Fruit fly (Drosophila melanogaster) whole organism, embryonic: Measurements from ENCODE around the gene mRpL12.

ENCODE experiments used
- Adf1 ChIP-seq: fragments of 200-800 bp; sonication (Bioruptor generic); IDR thresholded peaks from 2 replicates; pipeline ENCODE4 v1.3.6; 2022; ENCODE audit warnings: missing biosample characterization, missing genetic modification characterization
- Awh ChIP-seq: fragments of 200-800 bp; sonication (Bioruptor generic); IDR thresholded peaks from 2 replicates; pipeline ENCODE4, ENCODE4 v1.3.6; 2022; ENCODE audit warnings: missing biosample characterization, missing genetic modification characterization
- B-H1 ChIP-seq: fragments of 200-800 bp; sonication (Bioruptor generic); IDR thresholded peaks from 3 replicates; pipeline ENCODE4 v1.3.6; 2022; ENCODE audit warnings: missing biosample characterization, missing genetic modification characterization
- BtbVII ChIP-seq: fragments of 200-800 bp; sonication (Bioruptor generic); optimal IDR thresholded peaks from 3 replicates; lab custom pipeline; 2017; ENCODE audit warnings: missing biosample characterization, mild to moderate bottlenecking, missing genetic modification characterization
- CG1024 ChIP-seq: fragments of 200-800 bp; sonication (Bioruptor generic); IDR thresholded peaks from 2 replicates; pipeline ENCODE4 v1.3.6; 2022; ENCODE audit warnings: missing biosample characterization, missing genetic modification characterization
- CG12071 ChIP-seq: fragments of 200-800 bp; sonication (Bioruptor generic); optimal IDR thresholded peaks from 3 replicates; lab custom pipeline; 2018; ENCODE audit warnings: missing biosample characterization, mild to moderate bottlenecking, missing genetic modification characterization
- CG12659 ChIP-seq: fragments of 200-800 bp; sonication (Bioruptor generic); optimal IDR thresholded peaks from 3 replicates; lab custom pipeline; 2017; ENCODE audit warnings: mild to moderate bottlenecking, missing biosample characterization, missing genetic modification reagents, missing genetic modification characterization
- CG12769 ChIP-seq: fragments of 200-800 bp; sonication (Bioruptor generic); optimal IDR thresholded peaks from 2 replicates; lab custom pipeline; 2019; ENCODE audit warnings: missing biosample characterization, mild to moderate bottlenecking, missing genetic modification characterization, moderate library complexity
- CG13287 ChIP-seq: fragments of 200-800 bp; sonication (Bioruptor generic); IDR thresholded peaks from 2 replicates; pipeline ENCODE4 v1.3.6; 2022; ENCODE audit warnings: missing biosample characterization, missing genetic modification characterization; ENCODE audit not compliant: partially characterized antibody
- CG14441 ChIP-seq: fragments of 200-800 bp; sonication (Bioruptor generic); IDR thresholded peaks from 2 replicates; pipeline ENCODE4 v1.3.6; 2022; ENCODE audit warnings: missing biosample characterization, missing genetic modification characterization
- CG14965 ChIP-seq: fragments of 200-800 bp; sonication (Bioruptor generic); optimal IDR thresholded peaks from 2 replicates; lab custom pipeline; 2016; ENCODE audit warnings: missing biosample characterization, missing genetic modification characterization, borderline replicate concordance
- CG16813 ChIP-seq: fragments of 200-800 bp; sonication (Bioruptor generic); IDR thresholded peaks from 3 replicates; pipeline ENCODE4 v1.3.6; 2022; ENCODE audit warnings: missing biosample characterization, missing genetic modification characterization; ENCODE audit not compliant: partially characterized antibody
- CG17612 ChIP-seq: fragments of 200-800 bp; sonication (Bioruptor generic); IDR thresholded peaks from 2 replicates; pipeline ENCODE4 v1.3.6; 2022; ENCODE audit warnings: missing biosample characterization, missing genetic modification characterization
- CG17829 ChIP-seq: fragments of 200-800 bp; optimal IDR thresholded peaks from 2 replicates; lab custom pipeline; 2019; ENCODE audit warnings: missing biosample characterization, mild to moderate bottlenecking, missing genetic modification characterization, moderate library complexity
- CG32772 ChIP-seq: fragments of 200-800 bp; sonication (Bioruptor generic); IDR thresholded peaks from 2 replicates; pipeline ENCODE4 v1.3.6; 2022; ENCODE audit warnings: missing biosample characterization, missing genetic modification characterization
- CG3838 ChIP-seq: fragments of 200-800 bp; sonication (Bioruptor generic); optimal IDR thresholded peaks from 3 replicates; lab custom pipeline; 2016; ENCODE audit warnings: missing biosample characterization, missing genetic modification characterization
- CG4404 ChIP-seq: fragments of 200-800 bp; sonication (Bioruptor generic); IDR thresholded peaks from 2 replicates; pipeline ENCODE4 v1.3.6; 2022; ENCODE audit warnings: missing biosample characterization, missing genetic modification characterization
- CG4424 ChIP-seq: fragments of 200-800 bp; sonication (Bioruptor generic); optimal IDR thresholded peaks from 3 replicates; lab custom pipeline; 2016; ENCODE audit warnings: missing biosample characterization, missing genetic modification characterization
- CG7271 ChIP-seq: fragments of 200-800 bp; sonication (Bioruptor generic); optimal IDR thresholded peaks from 2 replicates; lab custom pipeline; 2018; ENCODE audit warnings: missing biosample characterization, mild to moderate bottlenecking, missing genetic modification characterization, moderate library complexity
- CG7963 ChIP-seq: fragments of 200-800 bp; sonication (Bioruptor generic); IDR thresholded peaks from 3 replicates; pipeline ENCODE4 v1.3.6; 2022; ENCODE audit warnings: missing biosample characterization, missing genetic modification characterization; ENCODE audit not compliant: partially characterized antibody
- CG8924 ChIP-seq: fragments of 200-800 bp; optimal IDR thresholded peaks from 3 replicates; lab custom pipeline; 2019; ENCODE audit warnings: missing biosample characterization, mild to moderate bottlenecking, missing genetic modification characterization, moderate library complexity
- CG9817 ChIP-seq: fragments of 200-800 bp; sonication (Bioruptor generic); optimal IDR thresholded peaks from 2 replicates; lab custom pipeline; 2018; ENCODE audit warnings: missing biosample characterization, mild to moderate bottlenecking, missing genetic modification characterization, moderate library complexity
- D19B ChIP-seq: fragments of 200-800 bp; sonication (Bioruptor generic); optimal IDR thresholded peaks from 2 replicates; lab custom pipeline; 2017; ENCODE audit warnings: missing biosample characterization, mild to moderate bottlenecking, missing genetic modification characterization
- Dbx ChIP-seq: fragments of 200-800 bp; sonication (Bioruptor generic); IDR thresholded peaks from 3 replicates; pipeline ENCODE4 v1.3.6; 2022; ENCODE audit warnings: missing biosample characterization, missing genetic modification characterization
- Deaf1 ChIP-seq: fragments of 200-800 bp; optimal IDR thresholded peaks from 3 replicates; lab custom pipeline; 2019; ENCODE audit warnings: missing biosample characterization, mild to moderate bottlenecking, missing genetic modification characterization, moderate library complexity
- Fer2 ChIP-seq: fragments of 200-800 bp; sonication (Bioruptor generic); optimal IDR thresholded peaks from 2 replicates; lab custom pipeline; 2018; ENCODE audit warnings: missing biosample characterization, mild to moderate bottlenecking, missing genetic modification characterization, moderate library complexity
- HmgD ChIP-seq: fragments of 200-800 bp; sonication (Bioruptor generic); optimal IDR thresholded peaks from 3 replicates; lab custom pipeline; 2016; ENCODE audit warnings: missing biosample characterization, missing genetic modification characterization
- Hmr ChIP-seq: fragments of 200-800 bp; sonication (Bioruptor generic); optimal IDR thresholded peaks from 3 replicates; lab custom pipeline; 2017; ENCODE audit warnings: mild to moderate bottlenecking, missing biosample characterization, missing genetic modification reagents, missing genetic modification characterization
- Jarid2 ChIP-seq: fragments of 200-800 bp; sonication (Bioruptor generic); optimal IDR thresholded peaks from 3 replicates; lab custom pipeline; 2017; ENCODE audit warnings: mild to moderate bottlenecking, missing biosample characterization, missing genetic modification reagents, missing genetic modification characterization
- Meics ChIP-seq: fragments of 200-800 bp; sonication (Bioruptor generic); optimal IDR thresholded peaks from 2 replicates; lab custom pipeline; 2017; ENCODE audit warnings: missing biosample characterization, mild to moderate bottlenecking, missing genetic modification characterization
- Nf-YB ChIP-seq: fragments of 200-800 bp; sonication (Bioruptor generic); optimal IDR thresholded peaks from 3 replicates; lab custom pipeline; 2019; ENCODE audit warnings: missing biosample characterization, mild to moderate bottlenecking, missing genetic modification characterization, moderate library complexity
- Nf-YC ChIP-seq: fragments of 200-800 bp; optimal IDR thresholded peaks from 3 replicates; lab custom pipeline; 2019; ENCODE audit warnings: missing biosample characterization, mild to moderate bottlenecking, missing genetic modification characterization, moderate library complexity
- Ssrp ChIP-seq: fragments of 200-800 bp; sonication (Bioruptor generic); optimal IDR thresholded peaks from 2 replicates; lab custom pipeline; 2018; ENCODE audit warnings: missing biosample characterization, mild to moderate bottlenecking, missing genetic modification characterization, moderate library complexity
- amos ChIP-seq: fragments of 200-800 bp; sonication (Bioruptor generic); IDR thresholded peaks from 2 replicates; pipeline ENCODE4 v1.3.6; 2022; ENCODE audit warnings: missing biosample characterization, missing genetic modification characterization; ENCODE audit not compliant: partially characterized antibody
- ase ChIP-seq: fragments of 200-800 bp; sonication (Bioruptor generic); IDR thresholded peaks from 3 replicates; pipeline ENCODE4 v1.3.6; 2022; ENCODE audit warnings: missing biosample characterization, missing genetic modification characterization
- bbx ChIP-seq: fragments of 200-800 bp; sonication (Bioruptor generic); IDR thresholded peaks from 2 replicates; pipeline ENCODE4 v1.3.6; 2022; ENCODE audit warnings: missing biosample characterization, missing genetic modification characterization; ENCODE audit not compliant: partially characterized antibody
- chm ChIP-seq: fragments of 200-800 bp; sonication (Bioruptor generic); IDR thresholded peaks from 2 replicates; pipeline ENCODE4 v1.3.6; 2022; ENCODE audit warnings: missing biosample characterization, missing genetic modification characterization
- ewg ChIP-seq: fragments of 200-800 bp; sonication (Bioruptor generic); optimal IDR thresholded peaks from 3 replicates; lab custom pipeline; 2017; ENCODE audit warnings: mild to moderate bottlenecking, missing biosample characterization, missing genetic modification reagents, missing genetic modification characterization
- mirr ChIP-seq: fragments of 200-800 bp; sonication (Bioruptor generic); optimal IDR thresholded peaks from 3 replicates; lab custom pipeline; 2018; ENCODE audit warnings: missing biosample characterization, mild to moderate bottlenecking, missing genetic modification characterization
- sd ChIP-seq: fragments of 200-800 bp; sonication (Bioruptor generic); optimal IDR thresholded peaks from 3 replicates; lab custom pipeline; 2018; ENCODE audit warnings: missing biosample characterization, mild to moderate bottlenecking, missing genetic modification characterization, moderate library complexity
- sqz ChIP-seq: fragments of 200-800 bp; sonication (Bioruptor generic); optimal IDR thresholded peaks from 3 replicates; lab custom pipeline; 2018; ENCODE audit warnings: missing biosample characterization, mild to moderate bottlenecking, missing genetic modification characterization
- tin ChIP-seq: fragments of 200-800 bp; sonication (Bioruptor generic); optimal IDR thresholded peaks from 3 replicates; lab custom pipeline; 2016; ENCODE audit warnings: missing biosample characterization, missing genetic modification characterization
- toy ChIP-seq: fragments of 200-800 bp; sonication (Bioruptor generic); IDR thresholded peaks from 2 replicates; pipeline ENCODE4 v1.3.6; 2022; ENCODE audit warnings: missing biosample characterization, missing genetic modification characterization
- ttk ChIP-seq: fragments of 200-800 bp; sonication (Bioruptor generic); IDR thresholded peaks from 2 replicates; pipeline ENCODE4 v2.1.2; 2022; ENCODE audit warnings: missing biosample characterization, missing genetic modification characterization
- unc-4 ChIP-seq: fragments of 200-800 bp; sonication (Bioruptor generic); IDR thresholded peaks from 2 replicates; pipeline ENCODE4 v1.3.6; 2022; ENCODE audit warnings: missing biosample characterization, missing genetic modification characterization; ENCODE audit not compliant: partially characterized antibody
- vfl ChIP-seq: fragments of 200-800 bp; sonication (Bioruptor generic); optimal IDR thresholded peaks from 2 replicates; lab custom pipeline; 2016; ENCODE audit warnings: missing biosample characterization, missing genetic modification characterization
- zen2 ChIP-seq: fragments of 200-800 bp; sonication (Bioruptor generic); IDR thresholded peaks from 3 replicates; pipeline ENCODE4 v1.3.6; 2022; ENCODE audit warnings: missing biosample characterization, missing genetic modification characterization; ENCODE audit not compliant: partially characterized antibody

Gene mRpL12

dm6 chr3L:8912332-8912731 lies 44.3 kb upstream of the mRpL12 start, which contains the start of the genes Tsp66E and mfr (continued):
- TF ChIP-seq CG12071: peak; percentile 56
- peak; percentile 92 for TF ChIP-seq Meics (GFP tag; lab: Kevin White, UChicago)
- TF ChIP-seq Nf-YC: peak; percentile 79
- TF ChIP-seq CG4404 (GFP tag; lab: Robert Waterston, UW): no peak
- no peak for TF ChIP-seq HmgD (GFP tag; lab: Kevin White, UChicago)
- TF ChIP-seq Jarid2 (GFP tag; lab: Kevin White, UChicago): peak; percentile 89
- TF ChIP-seq unc-4 (GFP tag; lab: Robert Waterston, UW): peak; percentile 34
- TF ChIP-seq ewg: peak; percentile 16
- peak; percentile 46; the same call in 1 of the 3 replicates for TF ChIP-seq zen2
- TF ChIP-seq CG13287 (GFP tag; lab: Robert Waterston, UW): peak; percentile 40
- no peak for TF ChIP-seq CG17612 (GFP tag; lab: Robert Waterston, UW)
- TF ChIP-seq Hmr (GFP tag; lab: Kevin White, UChicago): peak; percentile 31
- peak; percentile 53; the same call in 1 of the 2 replicates for TF ChIP-seq bbx (GFP tag; lab: Robert Waterston, UW)
- peak; percentile 93 for TF ChIP-seq CG12769 (tag; lab: Kevin White, UChicago)
- no peak for TF ChIP-seq CG8924
- TF ChIP-seq Adf1 (GFP tag; lab: Robert Waterston, UW): peak; percentile 50; the same call in 1 of the 2 replicates
- TF ChIP-seq CG17829 (tag; lab: Kevin White, UChicago): no peak
- peak; percentile 72 for TF ChIP-seq sqz (GFP tag; lab: Kevin White, UChicago)
- peak; percentile 53 for TF ChIP-seq Nf-YB (GFP tag; lab: Kevin White, UChicago)
- no peak for TF ChIP-seq B-H1 (GFP tag; lab: Robert Waterston, UW)
- TF ChIP-seq chm (GFP tag; lab: Robert Waterston, UW): peak; percentile 72; the same call in 1 of the 2 replicates
- peak; percentile 11; the same call in 1 of the 2 replicates for TF ChIP-seq amos (GFP tag; lab: Robert Waterston, UW)
- no peak for TF ChIP-seq CG14965 (GFP tag; lab: Kevin White, UChicago)
- TF ChIP-seq CG14441: no peak
- TF ChIP-seq CG3838 (GFP tag; lab: Kevin White, UChicago): peak; percentile 95
- no peak for TF ChIP-seq CG16813
- no peak for TF ChIP-seq BtbVII (GFP tag; lab: Kevin White, UChicago)
- no peak for TF ChIP-seq sd (tag; lab: Kevin White, UChicago)
- TF ChIP-seq D19B (GFP tag; lab: Kevin White, UChicago): no peak
- 0 out of 3 replicates have a peak, but pooled peaks have one; percentile 31 for TF ChIP-seq CG7963 (GFP tag; lab: Robert Waterston, UW)
- no peak for TF ChIP-seq vfl (GFP tag; lab: Kevin White, UChicago)
- TF ChIP-seq Ssrp: no peak
- no peak for TF ChIP-seq Fer2 (tag; lab: Kevin White, UChicago)
- TF ChIP-seq tin (GFP tag; lab: Kevin White, UChicago): no peak
- peak; percentile 58; the same call in 1 of the 3 replicates for TF ChIP-seq Dbx (GFP tag; lab: Robert Waterston, UW)
- TF ChIP-seq ttk (GFP tag; lab: Robert Waterston, UW): 0 out of 2 replicates have a peak, but pooled peaks have one; percentile 27
- no peak for TF ChIP-seq Awh
- TF ChIP-seq mirr (GFP tag; lab: Kevin White, UChicago): no peak
- peak; percentile 26 for TF ChIP-seq CG12659 (GFP tag; lab: Kevin White, UChicago)
- TF ChIP-seq CG9817: no peak
- no peak for TF ChIP-seq CG7271 (tag; lab: Kevin White, UChicago)
- no peak for TF ChIP-seq toy (GFP tag; lab: Robert Waterston, UW)
- no peak for TF ChIP-seq ase (GFP tag; lab: Robert Waterston, UW)
- TF ChIP-seq CG32772 (GFP tag; lab: Robert Waterston, UW): no peak
- TF ChIP-seq CG1024 (GFP tag; lab: Robert Waterston, UW): 0 out of 2 replicates have a peak, but pooled peaks have one; percentile 24
- no peak for TF ChIP-seq CG4424
- peak; percentile 91 for TF ChIP-seq Deaf1 (tag; lab: Kevin White, UChicago)
- TF ChIP-seq, all 482 proteins: peak for 79
